Worm (Caenorhabditis elegans) whole organism, early embryonic: ENCODE measurements around the gene str-139.

Experiments
- B0310.2 ChIP-seq: sonication (generic microtip); optimal IDR thresholded peaks from 2 replicates; lab custom pipeline; 2016; ENCODE audit warnings: mild to moderate bottlenecking, missing genetic modification characterization, missing compliant biosample characterization
- F13C5.2 ChIP-seq: sonication (generic microtip); optimal IDR thresholded peaks from 2 replicates; lab custom pipeline; 2017; ENCODE audit warnings: mild to moderate bottlenecking, missing genetic modification characterization, inconsistent platforms, missing compliant biosample characterization
- aly-1 ChIP-seq: sonication (generic microtip); optimal IDR thresholded peaks from 2 replicates; lab custom pipeline; 2016; ENCODE audit warnings: missing genetic modification characterization, missing compliant biosample characterization
- ama-1 ChIP-seq: fragments of 150-350 bp; optimal IDR thresholded peaks from 2 replicates; lab custom pipeline; 2014
- ceh-13 ChIP-seq: fragments of 200-800 bp; sonication (Bioruptor generic); optimal IDR thresholded peaks from 2 replicates; lab custom pipeline; 2018; ENCODE audit warnings: mild to moderate bottlenecking, missing genetic modification characterization, missing compliant biosample characterization
- ceh-36 ChIP-seq: sonication (generic microtip); optimal IDR thresholded peaks from 2 replicates; lab custom pipeline; 2016; ENCODE audit warnings: missing genetic modification characterization, inconsistent platforms, missing compliant biosample characterization
- ets-7 ChIP-seq: sonication (generic microtip); optimal IDR thresholded peaks from 2 replicates; lab custom pipeline; 2016; ENCODE audit warnings: missing genotype, missing genetic modification characterization, missing compliant biosample characterization
- flt-1 ChIP-seq: fragments of 200-800 bp; sonication (Bioruptor generic); IDR thresholded peaks from 2 replicates; pipeline ENCODE4 v1.3.6; 2022; ENCODE audit warnings: missing genetic modification characterization, missing compliant biosample characterization
- hmbx-1 ChIP-seq: sonication (generic microtip); optimal IDR thresholded peaks from 2 replicates; lab custom pipeline; 2016; ENCODE audit warnings: mild to moderate bottlenecking, missing genetic modification characterization, missing compliant biosample characterization
- hmg-4 ChIP-seq: fragments of 200-800 bp; sonication (Bioruptor generic); optimal IDR thresholded peaks from 2 replicates; lab custom pipeline; 2018; ENCODE audit warnings: mild to moderate bottlenecking, missing genetic modification characterization, missing compliant biosample characterization
- hnd-1 ChIP-seq: sonication (generic microtip); optimal IDR thresholded peaks from 2 replicates; lab custom pipeline; 2016; ENCODE audit warnings: missing genetic modification characterization, missing compliant biosample characterization
- pes-1 ChIP-seq: fragments of 200-800 bp; sonication (Bioruptor generic); IDR thresholded peaks from 2 replicates; pipeline ENCODE4 v1.3.6; 2022; ENCODE audit warnings: missing genetic modification reagents, missing genetic modification characterization, missing compliant biosample characterization
- scrt-1 ChIP-seq: fragments of 200-800 bp; sonication (Bioruptor generic); IDR thresholded peaks from 2 replicates; pipeline ENCODE4 v1.3.6; 2022; ENCODE audit warnings: missing genetic modification characterization, missing compliant biosample characterization
- sea-1 ChIP-seq: fragments of 200-800 bp; sonication (Bioruptor generic); conservative IDR thresholded peaks from 2 replicates; pipeline ENCODE4 v1.3.6; 2022; ENCODE audit warnings: missing genetic modification characterization, missing compliant biosample characterization
- tbx-11 ChIP-seq: fragments of 200-800 bp; sonication (Bioruptor generic); IDR thresholded peaks from 2 replicates; pipeline ENCODE4 v1.3.6; 2022; ENCODE audit warnings: missing genetic modification characterization, missing compliant biosample characterization
- tbx-37 ChIP-seq: fragments of 200-800 bp; sonication (Bioruptor generic); conservative IDR thresholded peaks from 2 replicates; pipeline ENCODE4 v1.3.6; 2022; ENCODE audit warnings: missing genetic modification reagents, missing genetic modification characterization, missing compliant biosample characterization
- tra-4 ChIP-seq: sonication (generic microtip); optimal IDR thresholded peaks from 2 replicates; lab custom pipeline; 2017; ENCODE audit warnings: missing genetic modification characterization, missing compliant biosample characterization

str-139 gene

ce11 chrV:8028825-8029489, 33.0 kb downstream of the str-139 start, which contains the start of gene oma-2:
Gene oma-2, plus strand, starts transcription at chrV:8029439.
- TF ChIP-seq sea-1 (GFP tag; lab: Robert Waterston, UW) (no peak), flt-1 (GFP tag; lab: Robert Waterston, UW) (no peak), B0310.2 (tag; lab: Kevin White, UChicago) (no peak), tbx-37 (no peak), ama-1 (lab: Kevin White, UChicago) (no peak), F13C5.2 (tag; lab: Kevin White, UChicago) (no peak), aly-1 (tag; lab: Kevin White, UChicago) (no peak), tbx-11 (no peak)

- TF ChIP-seq hnd-1: no peak
- no peak for TF ChIP-seq tbx-11
- no peak for TF ChIP-seq B0310.2 (tag; lab: Kevin White, UChicago)
- no peak for TF ChIP-seq ama-1 (lab: Kevin White, UChicago)
- TF ChIP-seq flt-1 (GFP tag; lab: Robert Waterston, UW): no peak
- no peak for TF ChIP-seq tra-4 (tag; lab: Kevin White, UChicago)
- no peak for TF ChIP-seq ceh-36 (tag; lab: Kevin White, UChicago)
- TF ChIP-seq F13C5.2 (tag; lab: Kevin White, UChicago): no peak
- TF ChIP-seq ceh-13 (GFP tag; lab: Kevin White, UChicago): no peak
- no peak for TF ChIP-seq pes-1 (GFP tag; lab: Robert Waterston, UW)
- no peak for TF ChIP-seq tbx-37
- no peak for TF ChIP-seq aly-1 (tag; lab: Kevin White, UChicago)
- TF ChIP-seq ets-7 (tag; lab: Kevin White, UChicago): no peak
- no peak for TF ChIP-seq scrt-1 (GFP tag; lab: Robert Waterston, UW)
- no peak for TF ChIP-seq hmbx-1 (tag; lab: Kevin White, UChicago)
These were observed 34.4 kb downstream of the str-139 start for ce11 chrV:8027429-8028142.

ce11 chrV:8026343-8026742, 35.6 kb downstream of the str-139 start, which contains the start of gene F43H9.4:
Gene F43H9.4, plus strand, starts transcription at chrV:8026708.
- no peak for TF ChIP-seq hnd-1
- no peak for TF ChIP-seq tbx-11
- TF ChIP-seq tbx-37: no peak
- no peak for TF ChIP-seq hmg-4

ce11 chrV:8025259-8025658, 36.7 kb downstream of the str-139 start:
- TF ChIP-seq tbx-11: no peak
- no peak for TF ChIP-seq hmbx-1 (tag; lab: Kevin White, UChicago)
- TF ChIP-seq ama-1 (lab: Kevin White, UChicago): no peak
- TF ChIP-seq ets-7 (tag; lab: Kevin White, UChicago): no peak
- TF ChIP-seq B0310.2 (tag; lab: Kevin White, UChicago): no peak
- no peak for TF ChIP-seq tra-4 (tag; lab: Kevin White, UChicago)
- no peak for TF ChIP-seq aly-1 (tag; lab: Kevin White, UChicago)
- no peak for TF ChIP-seq tbx-37
- no peak for TF ChIP-seq hmg-4

ce11 chrV:8024752-8025151, 37.2 kb downstream of the str-139 start, which contains the start of gene F43H9.3:
Gene F43H9.3, minus strand, starts transcription at chrV:8024940.
- no peak for TF ChIP-seq tbx-11
- no peak for TF ChIP-seq hmg-4
- no peak for TF ChIP-seq tbx-37
- TF ChIP-seq pes-1 (GFP tag; lab: Robert Waterston, UW): no peak
- no peak for TF ChIP-seq ets-7 (tag; lab: Kevin White, UChicago)
- TF ChIP-seq tra-4 (tag; lab: Kevin White, UChicago): no peak
- no peak for TF ChIP-seq ama-1 (lab: Kevin White, UChicago)
- TF ChIP-seq ceh-13 (GFP tag; lab: Kevin White, UChicago): no peak
- TF ChIP-seq scrt-1 (GFP tag; lab: Robert Waterston, UW): no peak
- no peak for TF ChIP-seq aly-1 (tag; lab: Kevin White, UChicago)
- no peak for TF ChIP-seq flt-1 (GFP tag; lab: Robert Waterston, UW)
- TF ChIP-seq B0310.2 (tag; lab: Kevin White, UChicago): no peak

ce11 chrV:8022040-8022439, 39.9 kb downstream of the str-139 start, which contains the start of gene ech-3:
Gene ech-3, plus strand, starts transcription at chrV:8022217.
- TF ChIP-seq aly-1 (tag; lab: Kevin White, UChicago) (no peak), tbx-11 (no peak), pes-1 (GFP tag; lab: Robert Waterston, UW) (no peak), flt-1 (GFP tag; lab: Robert Waterston, UW) (no peak), hmg-4 (no peak), B0310.2 (tag; lab: Kevin White, UChicago) (no peak), ceh-36 (tag; lab: Kevin White, UChicago) (no peak), tra-4 (tag; lab: Kevin White, UChicago) (no peak), ceh-13 (GFP tag; lab: Kevin White, UChicago) (no peak), hmbx-1 (tag; lab: Kevin White, UChicago) (no peak), ets-7 (tag; lab: Kevin White, UChicago) (no peak), ama-1 (lab: Kevin White, UChicago) (no peak), sea-1 (GFP tag; lab: Robert Waterston, UW) (no peak), scrt-1 (GFP tag; lab: Robert Waterston, UW) (no peak), F13C5.2 (tag; lab: Kevin White, UChicago) (no peak), hnd-1 (no peak)

ce11 chrV:8019783-8020182, 42.2 kb downstream of the str-139 start:
- no peak for TF ChIP-seq tbx-37
- no peak for TF ChIP-seq ceh-13 (GFP tag; lab: Kevin White, UChicago)
- no peak for TF ChIP-seq sea-1 (GFP tag; lab: Robert Waterston, UW)
- TF ChIP-seq aly-1 (tag; lab: Kevin White, UChicago): no peak
- no peak for TF ChIP-seq hmg-4
- TF ChIP-seq tra-4 (tag; lab: Kevin White, UChicago): no peak
